Worm (Caenorhabditis elegans) whole organism, early embryonic: ENCODE measurements around the gene somi-1.

Experiments
- B0310.2 ChIP-seq: sonication (generic microtip); optimal IDR thresholded peaks from 2 replicates; lab custom pipeline; 2016; ENCODE audit warnings: mild to moderate bottlenecking, missing genetic modification characterization, missing compliant biosample characterization
- F13C5.2 ChIP-seq: sonication (generic microtip); optimal IDR thresholded peaks from 2 replicates; lab custom pipeline; 2017; ENCODE audit warnings: mild to moderate bottlenecking, missing genetic modification characterization, inconsistent platforms, missing compliant biosample characterization
- aly-1 ChIP-seq: sonication (generic microtip); optimal IDR thresholded peaks from 2 replicates; lab custom pipeline; 2016; ENCODE audit warnings: missing genetic modification characterization, missing compliant biosample characterization
- ama-1 ChIP-seq: fragments of 150-350 bp; optimal IDR thresholded peaks from 2 replicates; lab custom pipeline; 2014
- ceh-13 ChIP-seq: fragments of 200-800 bp; sonication (Bioruptor generic); optimal IDR thresholded peaks from 2 replicates; lab custom pipeline; 2018; ENCODE audit warnings: mild to moderate bottlenecking, missing genetic modification characterization, missing compliant biosample characterization
- ceh-36 ChIP-seq: sonication (generic microtip); optimal IDR thresholded peaks from 2 replicates; lab custom pipeline; 2016; ENCODE audit warnings: missing genetic modification characterization, inconsistent platforms, missing compliant biosample characterization
- ets-7 ChIP-seq: sonication (generic microtip); optimal IDR thresholded peaks from 2 replicates; lab custom pipeline; 2016; ENCODE audit warnings: missing genotype, missing genetic modification characterization, missing compliant biosample characterization
- flt-1 ChIP-seq: fragments of 200-800 bp; sonication (Bioruptor generic); IDR thresholded peaks from 2 replicates; pipeline ENCODE4 v1.3.6; 2022; ENCODE audit warnings: missing genetic modification characterization, missing compliant biosample characterization
- hmbx-1 ChIP-seq: sonication (generic microtip); optimal IDR thresholded peaks from 2 replicates; lab custom pipeline; 2016; ENCODE audit warnings: mild to moderate bottlenecking, missing genetic modification characterization, missing compliant biosample characterization
- hmg-4 ChIP-seq: fragments of 200-800 bp; sonication (Bioruptor generic); optimal IDR thresholded peaks from 2 replicates; lab custom pipeline; 2018; ENCODE audit warnings: mild to moderate bottlenecking, missing genetic modification characterization, missing compliant biosample characterization
- hnd-1 ChIP-seq: sonication (generic microtip); optimal IDR thresholded peaks from 2 replicates; lab custom pipeline; 2016; ENCODE audit warnings: missing genetic modification characterization, missing compliant biosample characterization
- pes-1 ChIP-seq: fragments of 200-800 bp; sonication (Bioruptor generic); IDR thresholded peaks from 2 replicates; pipeline ENCODE4 v1.3.6; 2022; ENCODE audit warnings: missing genetic modification reagents, missing genetic modification characterization, missing compliant biosample characterization
- scrt-1 ChIP-seq: fragments of 200-800 bp; sonication (Bioruptor generic); IDR thresholded peaks from 2 replicates; pipeline ENCODE4 v1.3.6; 2022; ENCODE audit warnings: missing genetic modification characterization, missing compliant biosample characterization
- sea-1 ChIP-seq: fragments of 200-800 bp; sonication (Bioruptor generic); conservative IDR thresholded peaks from 2 replicates; pipeline ENCODE4 v1.3.6; 2022; ENCODE audit warnings: missing genetic modification characterization, missing compliant biosample characterization
- tbx-11 ChIP-seq: fragments of 200-800 bp; sonication (Bioruptor generic); IDR thresholded peaks from 2 replicates; pipeline ENCODE4 v1.3.6; 2022; ENCODE audit warnings: missing genetic modification characterization, missing compliant biosample characterization
- tbx-37 ChIP-seq: fragments of 200-800 bp; sonication (Bioruptor generic); conservative IDR thresholded peaks from 2 replicates; pipeline ENCODE4 v1.3.6; 2022; ENCODE audit warnings: missing genetic modification reagents, missing genetic modification characterization, missing compliant biosample characterization
- tra-4 ChIP-seq: sonication (generic microtip); optimal IDR thresholded peaks from 2 replicates; lab custom pipeline; 2017; ENCODE audit warnings: missing genetic modification characterization, missing compliant biosample characterization

Gene somi-1

DNA sequence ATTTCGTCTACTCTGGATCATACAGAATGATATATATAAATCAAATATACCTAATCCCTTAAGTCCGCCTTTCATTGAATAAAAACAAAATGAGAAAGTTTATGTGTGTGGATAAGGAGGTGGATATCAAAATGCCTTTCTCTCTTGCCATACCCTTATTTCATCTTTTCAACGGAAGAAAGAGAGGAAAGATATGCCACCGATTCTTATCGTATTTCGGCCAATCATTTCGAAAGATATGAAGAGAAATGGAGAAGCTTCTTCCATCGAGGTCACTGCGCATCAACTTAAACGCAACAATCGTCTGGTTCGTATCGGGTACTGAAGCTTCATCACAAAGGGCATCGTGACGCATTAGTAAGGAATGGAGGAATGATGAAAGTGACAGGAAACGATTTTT lies 22.1 kb upstream of the somi-1 start:
- TF ChIP-seq tra-4 (tag; lab: Kevin White, UChicago): no peak
- no peak for TF ChIP-seq tbx-11

DNA sequence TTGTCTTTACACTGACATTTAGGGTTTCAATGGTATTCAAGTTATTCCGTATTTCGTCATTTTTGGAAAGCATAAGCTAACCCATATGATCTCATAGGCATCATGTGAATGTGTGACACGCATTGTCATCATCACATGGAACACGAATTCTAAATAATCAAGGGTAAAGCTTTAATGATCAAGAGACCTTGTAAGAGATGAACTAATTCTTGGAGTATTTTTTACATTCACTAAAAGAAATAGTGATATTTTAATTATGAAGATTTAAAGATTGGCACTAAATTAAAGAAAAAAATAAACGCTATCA lies 20.8 kb upstream of the somi-1 start:
- no peak for TF ChIP-seq hnd-1

DNA sequence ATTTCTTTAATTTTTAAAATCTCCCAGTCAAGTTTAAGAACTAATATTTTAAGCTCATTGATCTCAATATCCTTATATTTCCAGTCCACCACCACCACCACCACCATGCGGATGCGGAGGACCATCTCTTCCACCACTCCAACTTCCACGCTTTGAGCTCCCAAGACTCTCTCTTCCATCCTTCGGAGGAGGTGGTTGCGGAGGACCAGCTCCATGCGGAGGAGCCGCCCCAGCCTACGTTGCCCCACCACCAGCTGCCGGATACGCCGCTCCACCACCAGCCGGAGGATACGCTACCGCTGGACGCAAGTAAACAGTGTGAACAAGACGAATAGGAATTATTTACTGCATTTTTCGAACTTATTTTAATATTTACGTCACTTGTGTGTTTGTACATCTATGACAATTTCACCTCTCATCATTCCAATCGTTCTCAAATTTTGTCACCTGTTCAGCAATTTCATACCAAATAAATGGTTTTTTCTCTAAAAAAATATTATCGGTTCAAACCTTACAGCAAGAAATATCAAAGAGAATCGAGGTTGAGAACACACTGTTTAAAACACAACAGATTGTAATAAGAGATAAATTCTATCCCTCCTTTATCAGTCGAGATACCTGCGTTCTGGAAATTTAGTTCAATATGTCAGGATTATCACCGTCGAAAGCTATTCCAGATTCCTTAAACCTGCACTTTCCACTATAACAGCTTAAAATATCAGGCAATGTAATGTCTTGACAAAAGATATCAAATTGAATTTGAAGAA lies 20.2 kb upstream of the somi-1 start:
- no peak for TF ChIP-seq B0310.2 (tag; lab: Kevin White, UChicago)
- TF ChIP-seq sea-1 (GFP tag; lab: Robert Waterston, UW): no peak; the same call in 1 of the 2 replicates
- TF ChIP-seq ceh-36: no peak
- TF ChIP-seq ama-1 (lab: Kevin White, UChicago): no peak
- TF ChIP-seq hmg-4: no peak
- no peak for TF ChIP-seq tbx-11
- no peak for TF ChIP-seq ets-7 (tag; lab: Kevin White, UChicago)
- no peak for TF ChIP-seq flt-1 (GFP tag; lab: Robert Waterston, UW)
- TF ChIP-seq pes-1 (GFP tag; lab: Robert Waterston, UW): no peak; the same call in 1 of the 2 replicates
- no peak for TF ChIP-seq aly-1 (tag; lab: Kevin White, UChicago)
- TF ChIP-seq tra-4 (tag; lab: Kevin White, UChicago): no peak
- no peak for TF ChIP-seq F13C5.2 (tag; lab: Kevin White, UChicago)
- TF ChIP-seq hmbx-1: no peak
- no peak for TF ChIP-seq hnd-1
- no peak for TF ChIP-seq scrt-1 (GFP tag; lab: Robert Waterston, UW)
- TF ChIP-seq ceh-13 (GFP tag; lab: Kevin White, UChicago): no peak
- TF ChIP-seq tbx-37 (GFP tag; lab: Robert Waterston, UW): no peak

DNA sequence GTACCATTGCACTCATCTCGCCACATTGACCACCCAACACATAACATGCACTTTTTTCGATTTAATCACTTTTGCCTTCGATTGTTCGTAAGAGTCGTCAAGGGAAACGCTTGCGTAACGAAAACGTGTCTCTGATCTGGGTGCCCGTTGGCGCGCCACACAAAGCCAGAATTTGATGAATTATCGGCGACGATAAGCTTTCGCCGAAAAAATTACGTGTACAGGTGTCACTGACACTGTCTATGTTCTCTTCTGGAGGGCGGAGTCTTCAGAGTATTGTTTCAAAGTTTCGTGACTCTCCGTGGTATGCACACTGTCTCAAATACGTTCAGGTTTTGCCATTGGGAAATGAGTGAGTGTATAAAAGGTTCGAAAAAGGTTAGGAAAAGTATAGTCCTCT lies 19.5 kb upstream of the somi-1 start, which contains the start of gene F53F1.4:
Gene F53F1.4 (plus strand): TSS at position 390 of the 400 bp plus-strand sequence.
- no peak for TF ChIP-seq aly-1 (tag; lab: Kevin White, UChicago)

DNA sequence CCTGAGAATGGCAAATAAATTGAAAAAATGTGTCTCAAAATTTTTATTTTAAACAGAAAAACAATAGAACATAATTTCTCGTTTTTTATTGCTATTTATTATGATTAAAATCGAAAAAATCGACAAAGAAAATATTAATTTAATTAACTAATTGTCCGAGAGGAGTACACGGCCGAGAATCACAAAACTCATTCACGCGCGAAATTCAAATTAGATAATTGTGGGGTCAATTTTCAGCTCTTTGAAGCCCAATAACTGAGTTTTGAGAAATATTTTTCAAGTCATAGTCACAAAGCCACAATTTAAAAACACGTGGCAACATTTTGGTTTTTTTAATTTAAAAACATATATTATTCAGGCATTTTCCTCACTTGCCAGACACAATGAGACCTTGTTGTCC lies 17.9 kb upstream of the somi-1 start:
- no peak for TF ChIP-seq scrt-1 (GFP tag; lab: Robert Waterston, UW)
- no peak for TF ChIP-seq aly-1 (tag; lab: Kevin White, UChicago)
- no peak for TF ChIP-seq ets-7 (tag; lab: Kevin White, UChicago)
- no peak for TF ChIP-seq sea-1 (GFP tag; lab: Robert Waterston, UW)
- TF ChIP-seq pes-1 (GFP tag; lab: Robert Waterston, UW): no peak; the same call in 1 of the 2 replicates

DNA sequence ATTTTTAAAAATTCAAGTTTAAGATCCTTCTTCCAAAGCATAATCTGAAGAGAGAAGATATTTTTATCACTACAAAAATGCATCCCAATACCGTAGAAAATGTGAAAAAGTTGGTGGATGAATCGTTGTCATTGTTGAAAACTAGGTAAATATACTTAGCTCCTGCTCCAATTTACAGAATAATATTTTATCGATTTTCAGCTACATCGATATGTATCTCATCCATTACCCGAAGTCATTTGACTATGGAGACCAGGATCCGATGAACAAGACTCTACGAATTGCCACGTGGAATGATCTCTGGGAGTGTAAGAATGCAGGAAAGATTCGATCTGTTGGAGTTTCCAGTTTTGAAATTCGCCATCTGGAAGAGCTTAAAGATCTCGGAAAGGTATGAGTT lies 17.2 kb upstream of the somi-1 start:
- no peak for TF ChIP-seq sea-1 (GFP tag; lab: Robert Waterston, UW)
- no peak for TF ChIP-seq aly-1 (tag; lab: Kevin White, UChicago)
- no peak for TF ChIP-seq F13C5.2 (tag; lab: Kevin White, UChicago)
- no peak for TF ChIP-seq hmg-4
- TF ChIP-seq B0310.2 (tag; lab: Kevin White, UChicago): no peak
- no peak for TF ChIP-seq hnd-1
- no peak for TF ChIP-seq ceh-13 (GFP tag; lab: Kevin White, UChicago)
- TF ChIP-seq pes-1 (GFP tag; lab: Robert Waterston, UW): no peak
- no peak for TF ChIP-seq tbx-11
- TF ChIP-seq scrt-1 (GFP tag; lab: Robert Waterston, UW): no peak
- no peak for TF ChIP-seq ceh-36
- TF ChIP-seq ama-1 (lab: Kevin White, UChicago): no peak

DNA sequence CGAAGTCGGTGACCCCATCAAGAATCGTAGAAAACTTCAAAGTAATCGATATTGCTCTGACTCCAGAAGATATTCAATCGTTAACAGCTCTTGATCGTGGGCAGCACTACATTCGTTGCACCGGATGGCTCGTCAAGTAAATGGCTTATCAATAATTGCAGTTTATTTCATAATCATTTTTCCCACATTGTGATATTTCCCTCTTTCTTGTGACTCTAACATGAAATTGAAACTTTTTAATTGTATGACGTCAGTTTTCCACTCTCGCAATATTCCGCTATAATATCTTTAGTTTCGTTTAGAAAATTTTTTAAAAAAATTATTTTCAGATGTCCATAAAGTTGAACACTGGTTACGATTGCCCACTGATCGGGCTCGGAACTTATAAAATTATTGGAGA lies 16.7 kb upstream of the somi-1 start, which contains the start of gene F53F1.3:
Gene F53F1.3 (plus strand): TSS at position 330 of the 400 bp plus-strand sequence.
- TF ChIP-seq aly-1 (tag; lab: Kevin White, UChicago) (no peak), sea-1 (GFP tag; lab: Robert Waterston, UW) (no peak), hmg-4 (no peak), ceh-13 (GFP tag; lab: Kevin White, UChicago) (no peak), B0310.2 (tag; lab: Kevin White, UChicago) (no peak), tra-4 (tag; lab: Kevin White, UChicago) (no peak)

DNA sequence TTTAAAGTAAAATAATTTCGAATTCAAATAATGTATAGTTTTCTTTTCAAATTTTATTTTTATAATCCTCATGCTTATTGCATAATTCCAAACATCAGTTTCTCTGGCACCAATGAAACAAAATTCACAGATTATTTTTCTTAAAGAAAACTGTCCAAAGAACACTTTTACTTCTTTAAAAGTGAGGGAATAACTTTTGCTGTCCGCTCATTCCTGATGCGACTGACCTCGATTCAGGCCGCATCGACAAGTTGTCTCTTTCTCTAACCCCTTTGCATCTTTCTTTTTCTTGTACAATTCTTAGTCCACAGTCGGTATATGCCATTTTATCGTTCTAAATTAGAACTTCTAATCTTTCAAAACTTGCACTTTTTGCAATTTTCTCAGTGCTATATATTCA lies 15.3 kb upstream of the somi-1 start, which contains the start of gene F53F1.2:
Gene F53F1.2 (plus strand): TSS at position 306 of the 400 bp plus-strand sequence.
- TF ChIP-seq ama-1 (lab: Kevin White, UChicago) (no peak), hmbx-1 (no peak), aly-1 (tag; lab: Kevin White, UChicago) (no peak), ceh-13 (GFP tag; lab: Kevin White, UChicago) (no peak), sea-1 (GFP tag; lab: Robert Waterston, UW) (no peak), tra-4 (tag; lab: Kevin White, UChicago) (no peak), tbx-11 (no peak), B0310.2 (tag; lab: Kevin White, UChicago) (no peak), hnd-1 (no peak), F13C5.2 (tag; lab: Kevin White, UChicago) (no peak), tbx-37 (GFP tag; lab: Robert Waterston, UW) (no peak)

DNA sequence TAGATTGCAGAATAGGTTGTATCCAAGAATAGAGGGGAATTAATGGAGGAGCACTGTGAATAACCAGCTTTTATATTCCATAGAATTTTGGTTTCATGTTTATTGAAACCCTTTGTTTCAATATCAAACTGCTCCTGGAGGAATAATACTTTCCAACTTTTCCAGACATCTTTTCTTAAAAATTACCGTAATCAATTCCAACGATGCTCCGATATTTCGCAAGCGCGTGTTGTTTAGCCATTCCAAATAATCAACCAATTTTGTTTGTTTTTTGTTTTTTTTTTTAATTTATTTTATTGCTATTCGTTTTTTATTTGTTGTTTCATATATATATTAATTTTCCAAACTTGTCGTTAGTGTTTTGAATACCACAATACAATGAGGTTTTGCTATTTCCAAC lies 14.8 kb upstream of the somi-1 start, which contains the start of gene cutl-1:
Gene cutl-1 (minus strand): TSS at position 83 of the 400 bp plus-strand sequence.
- TF ChIP-seq ceh-36: no peak
- TF ChIP-seq F13C5.2 (tag; lab: Kevin White, UChicago): no peak
- no peak for TF ChIP-seq pes-1 (GFP tag; lab: Robert Waterston, UW)
- no peak for TF ChIP-seq ets-7 (tag; lab: Kevin White, UChicago)
